Fruit fly (Drosophila melanogaster) whole organism, prepupa: Measurements from ENCODE around the gene AdamTS-B.

Experiments
- Blimp-1 ChIP-seq: fragments of 200-800 bp; sonication (Bioruptor generic); optimal IDR thresholded peaks from 3 replicates; lab custom pipeline; 2017; ENCODE audit warnings: missing biosample characterization, missing genetic modification characterization, mild to moderate bottlenecking, moderate library complexity, missing genetic modification reagents
- CG11762 ChIP-seq: fragments of 200-800 bp; sonication (Bioruptor generic); optimal IDR thresholded peaks from 3 replicates; lab custom pipeline; 2016; ENCODE audit warnings: missing biosample characterization, missing genetic modification characterization; ENCODE audit not compliant: insufficient read depth
- CG15336 ChIP-seq: fragments of 200-800 bp; sonication (Bioruptor generic); IDR thresholded peaks from 2 replicates; pipeline ENCODE4 v1.3.6; 2022; ENCODE audit warnings: missing biosample characterization, missing genetic modification characterization
- CG16779 ChIP-seq: fragments of 200-800 bp; sonication (Bioruptor generic); optimal IDR thresholded peaks from 3 replicates; lab custom pipeline; 2017; ENCODE audit warnings: missing biosample characterization, mild to moderate bottlenecking, missing genetic modification characterization
- CG31627 ChIP-seq: fragments of 200-800 bp; sonication (Bioruptor generic); optimal IDR thresholded peaks from 3 replicates; lab custom pipeline; 2016; ENCODE audit warnings: missing biosample characterization, missing genetic modification characterization
- CG32006 ChIP-seq: fragments of 200-800 bp; sonication (Bioruptor generic); optimal IDR thresholded peaks from 3 replicates; lab custom pipeline; 2017; ENCODE audit warnings: missing biosample characterization, mild to moderate bottlenecking, missing genetic modification characterization
- CG34406 ChIP-seq: fragments of 200-800 bp; sonication (Bioruptor generic); optimal IDR thresholded peaks from 3 replicates; lab custom pipeline; 2016; ENCODE audit warnings: missing biosample characterization, missing genetic modification characterization
- CG4318 ChIP-seq: fragments of 200-800 bp; sonication (Bioruptor generic); optimal IDR thresholded peaks from 3 replicates; lab custom pipeline; 2017; ENCODE audit warnings: missing biosample characterization, mild to moderate bottlenecking, missing genetic modification characterization
- CG6163 ChIP-seq: fragments of 200-800 bp; sonication (Bioruptor generic); IDR thresholded peaks from 3 replicates; pipeline ENCODE4 v1.3.6; 2022; ENCODE audit warnings: missing biosample characterization, missing genetic modification characterization
- CG6276 ChIP-seq: fragments of 200-800 bp; sonication (Bioruptor generic); optimal IDR thresholded peaks from 2 replicates; lab custom pipeline; 2017; ENCODE audit warnings: missing biosample characterization, mild to moderate bottlenecking, missing genetic modification characterization
- CG6792 ChIP-seq: fragments of 200-800 bp; sonication (Bioruptor generic); optimal IDR thresholded peaks from 3 replicates; lab custom pipeline; 2016; ENCODE audit warnings: missing biosample characterization, missing genetic modification characterization
- CG8119 ChIP-seq: fragments of 200-800 bp; sonication (Bioruptor generic); IDR thresholded peaks from 3 replicates; pipeline ENCODE4 v1.3.6; 2022; ENCODE audit warnings: missing biosample characterization, missing genetic modification characterization
- Eip78C ChIP-seq: fragments of 200-800 bp; sonication (Bioruptor generic); peaks from one replicate; lab custom pipeline; 2016; ENCODE audit warnings: missing biosample characterization, missing genetic modification characterization
- Ets21C ChIP-seq: fragments of 200-800 bp; sonication (Bioruptor generic); optimal IDR thresholded peaks from 3 replicates; lab custom pipeline; 2016; ENCODE audit warnings: missing biosample characterization, missing genetic modification characterization
- Gug ChIP-seq: fragments of 200-800 bp; sonication (Bioruptor generic); IDR thresholded peaks from 2 replicates; pipeline ENCODE4 v1.3.6; 2022; ENCODE audit warnings: missing biosample characterization, missing genetic modification characterization
- Hr38 ChIP-seq: sonication (Bioruptor generic); optimal IDR thresholded peaks from 2 replicates; lab custom pipeline; 2016; ENCODE audit warnings: missing biosample characterization, missing genetic modification characterization
- Hr39 ChIP-seq: fragments of 200-800 bp; sonication (Bioruptor generic); optimal IDR thresholded peaks from 2 replicates; lab custom pipeline; 2016; ENCODE audit warnings: missing biosample characterization, missing genetic modification characterization
- Lpt ChIP-seq: fragments of 200-800 bp; sonication (Bioruptor generic); optimal IDR thresholded peaks from 3 replicates; lab custom pipeline; 2016; ENCODE audit warnings: missing biosample characterization, missing genetic modification characterization
- OdsH ChIP-seq: fragments of 200-800 bp; sonication (Bioruptor generic); optimal IDR thresholded peaks from 3 replicates; lab custom pipeline; 2016; ENCODE audit warnings: missing biosample characterization, missing genetic modification characterization
- Sox102F ChIP-seq: fragments of 200-800 bp; sonication (Bioruptor generic); optimal IDR thresholded peaks from 2 replicates; lab custom pipeline; 2016; ENCODE audit warnings: missing biosample characterization, mild to moderate bottlenecking, missing genetic modification characterization
- Sox15 ChIP-seq: fragments of 200-800 bp; sonication (Bioruptor generic); optimal IDR thresholded peaks from 3 replicates; lab custom pipeline; 2016; ENCODE audit warnings: missing biosample characterization, missing genetic modification characterization
- acj6 ChIP-seq: fragments of 200-800 bp; sonication (Bioruptor generic); optimal IDR thresholded peaks from 3 replicates; lab custom pipeline; 2016; ENCODE audit warnings: missing biosample characterization, missing genetic modification characterization
- cyc ChIP-seq: fragments of 200-800 bp; sonication (Bioruptor generic); optimal IDR thresholded peaks from 3 replicates; lab custom pipeline; 2016; ENCODE audit warnings: missing biosample characterization, missing genetic modification characterization
- dac ChIP-seq: fragments of 200-800 bp; sonication (Bioruptor generic); optimal IDR thresholded peaks from 2 replicates; lab custom pipeline; 2017; ENCODE audit warnings: missing biosample characterization, mild to moderate bottlenecking, missing genetic modification characterization
- eg ChIP-seq: fragments of 200-800 bp; sonication (Bioruptor generic); IDR thresholded peaks from 3 replicates; pipeline ENCODE4 v1.3.6; 2022; ENCODE audit warnings: missing biosample characterization, missing genetic modification characterization
- esn ChIP-seq: fragments of 200-800 bp; sonication (Bioruptor generic); optimal IDR thresholded peaks from 2 replicates; lab custom pipeline; 2016; ENCODE audit warnings: missing biosample characterization, mild to moderate bottlenecking, missing genetic modification characterization, moderate library complexity
- fd59A ChIP-seq: fragments of 200-800 bp; sonication (Bioruptor generic); optimal IDR thresholded peaks from 2 replicates; lab custom pipeline; 2017; ENCODE audit warnings: missing biosample characterization, mild to moderate bottlenecking, missing genetic modification characterization, missing genetic modification reagents
- fkh ChIP-seq: fragments of 200-800 bp; sonication (Bioruptor generic); optimal IDR thresholded peaks from 3 replicates; lab custom pipeline; 2017; ENCODE audit warnings: missing biosample characterization, mild to moderate bottlenecking, missing genetic modification characterization, moderate library complexity
- lz ChIP-seq: fragments of 200-800 bp; sonication (Bioruptor generic); optimal IDR thresholded peaks from 3 replicates; lab custom pipeline; 2016; ENCODE audit warnings: missing biosample characterization, missing genetic modification characterization
- net ChIP-seq: fragments of 200-800 bp; sonication (Bioruptor generic); optimal IDR thresholded peaks from 3 replicates; lab custom pipeline; 2016; ENCODE audit warnings: missing biosample characterization, missing genetic modification characterization
- pdm3 ChIP-seq: fragments of 200-800 bp; sonication (Bioruptor generic); optimal IDR thresholded peaks from 3 replicates; lab custom pipeline; 2016; ENCODE audit warnings: missing biosample characterization, missing genetic modification characterization
- spab ChIP-seq: fragments of 200-800 bp; sonication (Bioruptor generic); optimal IDR thresholded peaks from 2 replicates; lab custom pipeline; 2017; ENCODE audit warnings: missing biosample characterization, mild to moderate bottlenecking, missing genetic modification characterization, missing genetic modification reagents
- ss ChIP-seq, 2 experiments: fragments of 200-800 bp; sonication (Bioruptor generic); optimal IDR thresholded peaks; 2 replicates in 1 of 2; 3 replicates in 1 of 2; lab custom pipeline; 2017 to 2018; ENCODE audit warnings: mild to moderate bottlenecking in 2 of 2, missing biosample characterization in 2 of 2, missing genetic modification characterization in 2 of 2, moderate library complexity in 1 of 2
- vri ChIP-seq: fragments of 200-800 bp; sonication (Bioruptor generic); optimal IDR thresholded peaks from 3 replicates; lab custom pipeline; 2016; ENCODE audit warnings: missing biosample characterization, mild to moderate bottlenecking, missing genetic modification characterization

The AdamTS-B gene

DNA sequence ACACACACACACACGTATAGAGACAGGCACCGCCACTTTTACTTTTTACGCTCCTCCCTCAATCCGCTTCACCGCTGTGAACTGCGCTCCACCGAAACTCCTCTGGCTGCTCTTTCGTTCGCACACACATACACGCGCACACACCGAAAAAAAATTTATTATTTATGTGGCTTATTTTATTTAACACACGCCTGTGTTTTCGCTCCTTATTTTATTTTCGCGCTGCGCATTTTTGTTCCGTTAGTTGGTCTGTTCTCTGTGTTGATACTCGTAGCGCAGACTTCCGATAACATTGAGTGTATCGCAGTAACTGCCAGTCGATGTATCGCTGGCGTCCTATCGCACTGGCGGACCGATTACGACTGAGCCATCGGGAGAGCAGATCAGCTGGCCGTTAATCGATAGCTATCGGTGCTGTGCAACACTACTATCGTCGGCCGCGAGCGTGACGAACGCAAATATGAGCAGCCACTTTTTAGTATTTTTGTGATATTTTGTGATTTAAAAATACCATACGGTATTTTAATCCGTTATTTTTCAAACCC, 39.4 kb downstream of the AdamTS-B start, which contains the start of gene Snx27 (continued):
- TF ChIP-seq Hr38 (GFP tag; lab: Kevin White, UChicago) (no peak), CG32006 (no peak), acj6 (GFP tag; lab: Kevin White, UChicago) (no peak), Eip78C (GFP tag; lab: Kevin White, UChicago) (peak; percentile 60), Blimp-1 (GFP tag; lab: Kevin White, UChicago) (peak; percentile 99), CG8119 (GFP tag; lab: Robert Waterston, UW) (no peak; the same call in 2 of the 3 replicates), CG15336 (GFP tag; lab: Robert Waterston, UW) (no peak; the same call in 1 of the 2 replicates), fd59A (GFP tag; lab: Kevin White, UChicago) (no peak), Hr39 (peak; percentile 22), pdm3 (GFP tag; lab: Kevin White, UChicago) (peak; percentile 11), OdsH (no peak), dac (GFP tag; lab: Kevin White, UChicago) (no peak), net (GFP tag; lab: Kevin White, UChicago) (no peak), CG4318 (GFP tag; lab: Kevin White, UChicago) (no peak), lz (GFP tag; lab: Kevin White, UChicago) (peak; percentile 37), CG31627 (peak; percentile 26), CG34406 (GFP tag; lab: Kevin White, UChicago) (peak; percentile 4), Gug (GFP tag; lab: Robert Waterston, UW) (0 out of 2 replicates have a peak, but pooled peaks have one; percentile 14), Sox15 (no peak), eg (GFP tag; lab: Robert Waterston, UW) (peak; percentile 44; the same call in 1 of the 3 replicates), CG11762 (GFP tag; lab: Kevin White, UChicago) (no peak), Sox102F (GFP tag; lab: Kevin White, UChicago) (peak; percentile 54), Ets21C (peak; percentile 20), CG6792 (GFP tag; lab: Kevin White, UChicago) (no peak), vri (GFP tag; lab: Kevin White, UChicago) (peak; percentile 32), cyc (GFP tag; lab: Kevin White, UChicago) (no peak), CG16779 (tag; lab: Kevin White, UChicago) (peak; percentile 56), spab (GFP tag; lab: Kevin White, UChicago) (no peak), ss (GFP tag; optimal IDR thresholded peaks at IDR 0.05; lab: Kevin White, UChicago) (peak; percentile 16 to 31), CG6276 (GFP tag; lab: Kevin White, UChicago) (no peak)

DNA sequence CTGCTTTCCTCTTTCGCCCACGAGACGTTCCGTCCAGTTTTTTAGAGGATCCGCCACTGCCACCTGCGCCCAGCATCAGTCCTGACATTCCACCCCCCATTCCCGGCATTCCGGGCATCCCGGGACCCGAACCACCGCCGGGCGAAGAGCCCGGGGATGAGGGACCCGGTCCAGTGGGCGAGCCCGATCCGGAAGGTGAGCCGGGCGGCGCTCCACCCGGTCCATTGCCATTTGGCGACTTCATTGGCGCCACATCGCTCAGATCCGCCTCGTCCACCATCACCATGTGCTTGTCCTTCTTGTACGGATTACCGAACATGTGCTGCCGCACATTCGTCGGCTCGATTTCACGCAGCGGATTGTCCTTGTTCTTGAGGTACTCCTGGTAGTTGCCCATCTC, 43.3 kb downstream of the AdamTS-B start:
- TF ChIP-seq Sox102F (GFP tag; lab: Kevin White, UChicago) (no peak), pdm3 (GFP tag; lab: Kevin White, UChicago) (no peak), Lpt (GFP tag; lab: Kevin White, UChicago) (no peak), esn (GFP tag; lab: Kevin White, UChicago) (no peak)
- TF ChIP-seq, all 60 proteins: peak for 0

DNA sequence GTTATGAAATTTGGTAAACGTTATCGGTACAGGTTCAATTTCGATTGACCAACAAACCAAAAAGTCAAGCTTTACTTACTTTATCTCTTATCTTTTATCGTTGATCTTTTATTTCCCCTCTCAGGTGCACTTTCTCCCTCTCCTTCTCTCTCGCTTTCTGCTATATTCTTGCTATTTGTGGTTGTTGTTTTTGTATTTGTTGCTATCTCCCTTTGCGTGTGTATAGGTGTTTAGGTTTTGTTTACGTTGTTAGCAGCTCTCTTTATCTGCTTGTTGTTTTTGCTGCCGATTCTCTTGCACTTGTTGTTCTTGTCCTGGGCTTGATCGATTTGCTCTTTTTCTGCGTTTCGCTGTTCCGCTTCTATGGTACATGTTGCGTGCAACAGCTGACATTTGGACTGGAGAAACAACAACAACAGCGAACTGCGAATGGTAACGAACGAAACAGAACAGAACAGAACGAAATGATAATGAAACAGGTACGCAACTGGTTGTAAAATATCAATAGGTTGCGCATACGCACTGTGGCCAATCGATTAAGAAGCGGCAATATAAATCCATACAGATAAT, 46.0 kb downstream of the AdamTS-B start:
- TF ChIP-seq Lpt (GFP tag; lab: Kevin White, UChicago): no peak
- TF ChIP-seq eg (GFP tag; lab: Robert Waterston, UW): no peak
- TF ChIP-seq fkh (GFP tag; lab: Kevin White, UChicago): peak; percentile 54
- peak in 1 of 2 experiments; percentile 53 for TF ChIP-seq ss (GFP tag; optimal IDR thresholded peaks at IDR 0.05; lab: Kevin White, UChicago)
- 0 out of 3 replicates have a peak, but pooled peaks have one; percentile 11 for TF ChIP-seq CG6163 (GFP tag; lab: Robert Waterston, UW)
- no peak for TF ChIP-seq cyc (GFP tag; lab: Kevin White, UChicago)
